Fruit fly (Drosophila melanogaster): ENCODE measurements around the gene CG15167.

CG15167 gene

dm6 chr2L:18783357-18784040 is 43.3 kb downstream of the CG15167 start:
- TF ChIP-seq h (optimal IDR thresholded peaks at IDR 0.05) (no peak), psq (optimal IDR thresholded peaks at IDR 0.05) (no peak), ttk (optimal IDR thresholded peaks at IDR 0.05) (no peak), Myc (optimal IDR thresholded peaks at IDR 0.05) (no peak), insv (optimal IDR thresholded peaks at IDR 0.05) (no peak), Sin3A (optimal IDR thresholded peaks at IDR 0.05) (no peak)

dm6 chr2L:18785026-18785600 is 45.0 kb downstream of the CG15167 start:
- no peak for TF ChIP-seq psq (optimal IDR thresholded peaks at IDR 0.05)
- TF ChIP-seq insv (optimal IDR thresholded peaks at IDR 0.05): no peak
- no peak for TF ChIP-seq ttk (optimal IDR thresholded peaks at IDR 0.05)
- TF ChIP-seq Myc (optimal IDR thresholded peaks at IDR 0.05): no peak
- TF ChIP-seq Sin3A (optimal IDR thresholded peaks at IDR 0.05): no peak
- no peak for TF ChIP-seq h (optimal IDR thresholded peaks at IDR 0.05)

dm6 chr2L:18787415-18787989 is 47.3 kb downstream of the CG15167 start:
- TF ChIP-seq ttk (optimal IDR thresholded peaks at IDR 0.05) (no peak), Sin3A (optimal IDR thresholded peaks at IDR 0.05) (no peak), insv (optimal IDR thresholded peaks at IDR 0.05) (no peak), h (optimal IDR thresholded peaks at IDR 0.05) (no peak), Myc (optimal IDR thresholded peaks at IDR 0.05) (no peak), psq (optimal IDR thresholded peaks at IDR 0.05) (no peak)

- TF ChIP-seq ttk (optimal IDR thresholded peaks at IDR 0.05) (no peak), h (optimal IDR thresholded peaks at IDR 0.05) (no peak), psq (optimal IDR thresholded peaks at IDR 0.05) (no peak), insv (optimal IDR thresholded peaks at IDR 0.05) (no peak), Sin3A (optimal IDR thresholded peaks at IDR 0.05) (no peak), Myc (optimal IDR thresholded peaks at IDR 0.05) (no peak)
Measured at dm6 chr2L:18788953-18789352, 48.8 kb downstream of the CG15167 start.

dm6 chr2L:18789773-18790385 is 49.7 kb downstream of the CG15167 start:
- TF ChIP-seq Myc (optimal IDR thresholded peaks at IDR 0.05) (no peak), ttk (optimal IDR thresholded peaks at IDR 0.05) (no peak), Sin3A (optimal IDR thresholded peaks at IDR 0.05) (no peak), h (optimal IDR thresholded peaks at IDR 0.05) (no peak), psq (optimal IDR thresholded peaks at IDR 0.05) (no peak)
